Fruit fly (Drosophila melanogaster) whole organism, wandering third instar larva: ENCODE results near the gene CG10183.

Experiments
- Abd-B ChIP-seq: fragments of >200 bp; optimal IDR thresholded peaks from 2 replicates; lab custom pipeline; 2017; ENCODE audit warnings: missing biosample characterization, missing genetic modification characterization
- brk ChIP-seq: fragments of 200-800 bp; sonication (Bioruptor generic); optimal IDR thresholded peaks from 2 replicates; lab custom pipeline; 2016; ENCODE audit warnings: missing biosample characterization, mild to moderate bottlenecking, missing genetic modification characterization
- jim ChIP-seq: fragments of 175-275, 200-325 bp; sonication (Bioruptor generic); optimal IDR thresholded peaks from 2 replicates; lab custom pipeline; 2016; ENCODE audit warnings: missing biosample characterization, mild to moderate bottlenecking, missing genetic modification characterization
- sage ChIP-seq: fragments of 200-800 bp; sonication (Bioruptor generic); optimal IDR thresholded peaks from 2 replicates; lab custom pipeline; 2016; ENCODE audit warnings: missing biosample characterization, mild to moderate bottlenecking, missing genetic modification characterization

dm6 chr3R:23557244-23557643 lies 41.6 kb downstream of the CG10183 start, which contains the start of gene beat-IV:
- TF ChIP-seq sage (GFP tag; lab: Kevin White, UChicago): no peak
- no peak for TF ChIP-seq Abd-B (GFP tag; lab: Kevin White, UChicago)
- TF ChIP-seq brk (GFP tag; lab: Kevin White, UChicago): no peak
- no peak for TF ChIP-seq jim (GFP tag; lab: Kevin White, UChicago)
